Worm (Caenorhabditis elegans): ENCODE measurements around the gene elli-1.

- TF ChIP-seq T22C8.4 (GFP tag; IDR thresholded peaks at IDR 0.05), result no peak
- no peak for TF ChIP-seq klf-2 (GFP tag; conservative IDR thresholded peaks at IDR 0.05)
Measured at ce11 chrIV:8757729-8758128, 3.1 kb upstream of the elli-1 start.
